Fruit fly (Drosophila melanogaster): ENCODE data around the gene CG1090.

Gene CG1090

DNA sequence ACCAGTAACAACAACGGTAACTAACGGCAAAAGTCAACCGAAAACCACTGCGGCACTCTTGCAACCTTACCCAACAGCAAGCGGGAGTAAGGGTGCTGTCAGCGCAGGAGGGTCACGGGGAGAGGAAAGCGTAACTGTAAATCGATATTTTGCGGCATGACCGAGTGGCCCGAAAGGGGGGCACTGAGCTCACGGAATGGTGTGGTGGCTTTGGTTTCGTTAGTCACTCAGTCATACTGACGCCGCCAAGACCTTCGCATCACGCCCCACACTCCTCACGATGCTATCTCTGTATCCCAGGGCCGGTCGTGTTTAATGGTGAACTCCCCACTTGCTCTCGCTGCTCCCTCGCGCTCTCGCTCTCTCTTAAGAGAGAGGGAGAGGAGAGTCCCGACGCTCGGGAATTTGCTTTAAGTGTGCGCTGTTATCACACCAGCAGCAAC is 1.0 kb downstream of the CG1090 start (continued):
- TF ChIP-seq Dll (GFP tag; IDR thresholded peaks at IDR 0.05; ENCODE audit: partially characterized antibody) (0 out of 4 replicates have a peak, but pooled peaks have one; percentile 44), Sry-δ (GFP tag; optimal IDR thresholded peaks at IDR 0.05) (no peak), gro (GFP tag; optimal IDR thresholded peaks at IDR 0.05) (no peak), mld (GFP tag; IDR thresholded peaks at IDR 0.05; ENCODE audit: partially characterized antibody) (no peak), CG7839 (tag; optimal IDR thresholded peaks at IDR 0.05) (no peak), en (GFP tag; optimal IDR thresholded peaks at IDR 0.05) (no peak), ems (GFP tag; optimal IDR thresholded peaks at IDR 0.05) (no peak), CG12299 (tag; optimal IDR thresholded peaks at IDR 0.05) (no peak), ac (GFP tag; optimal IDR thresholded peaks at IDR 0.05) (no peak), trh (GFP tag; optimal IDR thresholded peaks at IDR 0.05) (no peak), Dbx (GFP tag; IDR thresholded peaks at IDR 0.05) (0 out of 3 replicates have a peak, but pooled peaks have one; percentile 48), CG10431 (GFP tag; optimal IDR thresholded peaks at IDR 0.05) (no peak), Neu2 (GFP tag; optimal IDR thresholded peaks at IDR 0.05; ENCODE audit: borderline replicate concordance) (no peak), Xrp1 (GFP tag; IDR thresholded peaks at IDR 0.05) (no peak), stwl (tag; optimal IDR thresholded peaks at IDR 0.05) (no peak), CG16813 (GFP tag; IDR thresholded peaks at IDR 0.05; ENCODE audit: partially characterized antibody) (no peak), CG42726 (GFP tag; IDR thresholded peaks at IDR 0.05; ENCODE audit: partially characterized antibody) (no peak), CG10543 (GFP tag; optimal IDR thresholded peaks at IDR 0.05) (peak; percentile 72), Sox102F (GFP tag; optimal IDR thresholded peaks at IDR 0.05) (no peak), sens-2 (GFP tag; IDR thresholded peaks at IDR 0.05) (no peak), BtbVII (GFP tag; optimal IDR thresholded peaks at IDR 0.05) (no peak), insv (GFP tag; optimal IDR thresholded peaks at IDR 0.05) (no peak), Stat92E (GFP tag; optimal IDR thresholded peaks at IDR 0.05) (no peak), sima (GFP tag; optimal IDR thresholded peaks at IDR 0.05) (no peak), Taf1 (GFP tag; IDR thresholded peaks at IDR 0.05) (no peak), Bdp1 (GFP tag; optimal IDR thresholded peaks at IDR 0.05) (no peak), toy (GFP tag; IDR thresholded peaks at IDR 0.05) (no peak), B-H1 (GFP tag; IDR thresholded peaks at IDR 0.05) (no peak), CG6765 (GFP tag; optimal IDR thresholded peaks at IDR 0.05) (peak; percentile 55), Ptx1 (GFP tag; IDR thresholded peaks at IDR 0.05) (no peak), HHEX (GFP tag; optimal IDR thresholded peaks at IDR 0.05) (no peak), unc-4 (GFP tag; IDR thresholded peaks at IDR 0.05; ENCODE audit: partially characterized antibody) (no peak), ase (GFP tag; IDR thresholded peaks at IDR 0.05) (no peak), CG12942 (GFP tag; optimal IDR thresholded peaks at IDR 0.05) (no peak), dpn (GFP tag; optimal IDR thresholded peaks at IDR 0.05) (no peak), H15 (GFP tag; IDR thresholded peaks at IDR 0.05) (no peak), slou (GFP tag; optimal IDR thresholded peaks at IDR 0.05) (no peak), p53 (GFP tag; optimal IDR thresholded peaks at IDR 0.05) (no peak), Vsx1 (GFP tag; optimal IDR thresholded peaks at IDR 0.05) (no peak), CG6791 (GFP tag; IDR thresholded peaks at IDR 0.05; ENCODE audit: partially characterized antibody) (no peak), CG6175 (GFP tag; IDR thresholded peaks at IDR 0.05) (peak; percentile 69; the same call in 1 of the 3 replicates), CG4328 (GFP tag; optimal IDR thresholded peaks at IDR 0.05) (no peak), CG17612 (GFP tag; IDR thresholded peaks at IDR 0.05) (no peak), CG7987 (GFP tag; optimal IDR thresholded peaks at IDR 0.05) (no peak), CG4707 (GFP tag; optimal IDR thresholded peaks at IDR 0.05) (no peak), CG10321 (GFP tag; IDR thresholded peaks at IDR 0.05) (no peak), CG10366 (GFP tag; IDR thresholded peaks at IDR 0.05) (no peak), CG15514 (GFP tag; optimal IDR thresholded peaks at IDR 0.05) (no peak), CG1529 (GFP tag; optimal IDR thresholded peaks at IDR 0.05) (no peak), yki (optimal IDR thresholded peaks at IDR 0.05) (peak; percentile 27), dan (GFP tag; IDR thresholded peaks at IDR 0.05) (no peak)

Data from whole organism, embryonic.